Worm (Caenorhabditis elegans) whole organism, young adult: ENCODE results near the gene D1046.18.
A peak's percentile ranks its signal among the peaks of the same experiment; 100 is the strongest.

Source experiments
- athp-1 ChIP-seq: sonication (generic microtip); optimal IDR thresholded peaks from 2 replicates; lab custom pipeline; 2017; ENCODE audit warnings: mild to moderate bottlenecking, missing genetic modification characterization, missing compliant biosample characterization
- attf-3 ChIP-seq: fragments of 200-800 bp; sonication (Bioruptor generic); conservative IDR thresholded peaks from 2 replicates; pipeline ENCODE4 v1.3.6; 2022; ENCODE audit warnings: missing genetic modification reagents, missing genetic modification characterization, missing compliant biosample characterization
- ceh-91 ChIP-seq: fragments of 200-800 bp; sonication (Bioruptor generic); IDR thresholded peaks from 2 replicates; pipeline ENCODE4 v1.3.6; 2022; ENCODE audit warnings: missing genetic modification reagents, missing genetic modification characterization, missing compliant biosample characterization
- snpc-1.3 ChIP-seq: sonication (generic microtip); optimal IDR thresholded peaks from 2 replicates; lab custom pipeline; 2017; ENCODE audit warnings: missing genetic modification characterization, mild to moderate bottlenecking, missing compliant biosample characterization, antibody characterized with exemption, moderate library complexity, missing genotype, missing genetic modification reagents; ENCODE audit not compliant: insufficient read depth

DNA sequence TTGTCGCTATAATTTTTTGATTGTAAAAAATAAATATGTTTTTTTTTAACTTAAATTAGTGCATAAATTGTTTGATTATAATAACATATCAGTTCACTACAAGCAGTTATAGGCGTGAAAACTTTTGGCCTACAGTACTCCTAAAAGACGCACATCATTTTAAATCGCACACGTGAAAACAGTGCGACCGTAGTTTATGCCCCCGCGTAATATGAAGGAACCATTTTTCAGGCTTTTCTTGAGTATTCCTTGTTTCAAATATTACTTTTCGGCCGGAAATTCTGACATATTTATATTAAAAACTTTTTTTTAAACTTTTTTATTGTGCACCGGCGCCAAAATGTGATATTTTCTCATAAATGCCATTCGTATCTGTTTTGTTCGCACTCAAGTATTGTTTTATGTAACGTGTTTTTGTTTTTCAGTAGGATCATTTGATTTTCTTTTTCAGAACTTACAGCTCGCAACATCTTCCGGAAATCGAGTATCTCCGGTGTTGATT is 41.5 kb upstream of the D1046.18 start, which contains the start of gene oma-1:
- TF ChIP-seq snpc-1.3 (tag; lab: Kevin White, UChicago): no peak
- TF ChIP-seq attf-3 (GFP tag; lab: Robert Waterston, UW): peak; percentile 56; the same call in 1 of the 2 replicates
- TF ChIP-seq ceh-91 (GFP tag; lab: Robert Waterston, UW): peak; percentile 91
- TF ChIP-seq athp-1 (tag; lab: Kevin White, UChicago): no peak
